Worm (Caenorhabditis elegans): ENCODE data around the gene dao-2.
A peak's percentile ranks its signal among the peaks of the same experiment; 100 is the strongest.

dao-2 gene

DNA sequence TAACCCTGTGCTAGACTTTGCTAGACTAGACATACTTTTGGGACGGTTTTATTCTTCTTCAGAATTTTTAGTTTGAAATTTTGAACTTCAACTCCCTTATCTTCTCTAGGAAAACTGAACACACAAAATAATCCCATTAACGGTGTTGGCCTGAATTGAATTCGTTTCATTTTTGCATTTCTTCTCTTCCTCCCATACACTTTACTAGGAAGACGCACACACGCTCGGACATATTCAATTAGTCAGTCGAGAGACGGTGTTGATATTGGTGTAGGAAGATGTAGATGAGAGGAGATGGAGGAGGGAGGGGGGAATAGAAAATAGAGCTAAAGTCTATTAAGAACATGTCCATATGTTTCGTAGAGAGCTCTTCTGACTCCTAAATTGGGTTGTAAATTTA is 11.9 kb downstream of the dao-2 start:
- TF ChIP-seq nfya-1 (tag; optimal IDR thresholded peaks at IDR 0.05; ENCODE audit: insufficient read depth) (no peak), ceh-16 (tag; optimal IDR thresholded peaks at IDR 0.05) (no peak), ama-1 (optimal IDR thresholded peaks at IDR 0.05) (no peak)

DNA sequence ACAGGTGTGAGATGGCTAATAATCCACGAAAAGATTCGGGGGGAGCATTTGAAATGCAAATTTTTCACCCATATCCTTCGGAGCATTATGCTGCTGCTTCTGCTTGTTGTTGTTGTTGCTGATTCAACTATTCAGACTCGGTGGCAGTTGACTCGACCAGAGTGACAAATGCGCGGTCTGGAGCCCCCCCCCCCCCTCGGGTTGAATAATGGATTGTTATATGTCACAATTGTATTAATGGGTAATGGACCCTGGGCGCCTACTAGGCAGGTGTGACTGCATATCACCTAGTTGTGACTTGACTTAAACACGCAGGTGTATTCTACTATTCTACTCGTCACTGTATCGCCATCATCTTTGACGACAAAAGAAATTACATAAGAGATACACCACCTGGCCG is 12.8 kb downstream of the dao-2 start:
- TF ChIP-seq eor-1 (tag; optimal IDR thresholded peaks at IDR 0.05) (no peak), lsy-12 (tag; optimal IDR thresholded peaks at IDR 0.05) (peak; percentile 25), zag-1 (tag; optimal IDR thresholded peaks at IDR 0.05) (no peak), hmg-11 (tag; optimal IDR thresholded peaks at IDR 0.05) (no peak), lin-15B (tag; optimal IDR thresholded peaks at IDR 0.05) (no peak), unc-62 (GFP tag; optimal IDR thresholded peaks at IDR 0.05) (no peak), lin-39 (tag; optimal IDR thresholded peaks at IDR 0.05) (peak; percentile 79), nhr-12 (tag; optimal IDR thresholded peaks at IDR 0.05) (no peak)

ce11 chrII:4577391-4577790 is 14.6 kb downstream of the dao-2 start:
- no peak for TF ChIP-seq nhr-28 (tag; optimal IDR thresholded peaks at IDR 0.05)
- TF ChIP-seq fkh-2 (tag; optimal IDR thresholded peaks at IDR 0.05), result no peak

- TF ChIP-seq unc-62 (GFP tag; optimal IDR thresholded peaks at IDR 0.05) (peak; percentile 58), nhr-11 (tag; optimal IDR thresholded peaks at IDR 0.05) (no peak)
These were observed 16.6 kb downstream of the dao-2 start for ce11 chrII:4579375-4579774.

- TF ChIP-seq pha-4 (tag; optimal IDR thresholded peaks at IDR 0.05), result peak; percentile 77
- TF ChIP-seq nhr-12 (tag; optimal IDR thresholded peaks at IDR 0.05), result no peak
These were observed 17.2 kb downstream of the dao-2 start for ce11 chrII:4579920-4580474.

DNA sequence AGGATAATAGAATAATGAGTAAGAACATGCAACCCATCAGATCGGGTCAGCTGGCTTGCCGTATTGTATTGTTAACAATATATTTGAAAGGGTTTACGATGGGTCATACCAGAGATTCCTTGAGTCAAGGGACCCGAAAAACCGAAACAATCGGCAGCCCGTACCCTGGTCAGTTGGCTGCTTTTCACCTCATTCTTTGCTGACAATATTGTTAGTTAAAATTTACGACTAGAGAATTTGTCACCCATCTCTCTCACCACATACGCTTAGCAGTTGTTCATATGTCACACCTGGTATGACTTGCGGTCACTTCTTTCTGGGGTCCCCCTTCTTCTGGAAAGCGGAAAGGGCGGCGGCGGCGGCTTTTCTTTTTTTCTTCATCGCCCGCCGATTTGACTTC is 18.3 kb downstream of the dao-2 start:
- no peak for TF ChIP-seq nhr-76 (tag; optimal IDR thresholded peaks at IDR 0.05)
- TF ChIP-seq lin-15B (tag; optimal IDR thresholded peaks at IDR 0.05), result no peak
- no peak for TF ChIP-seq fos-1 (tag; optimal IDR thresholded peaks at IDR 0.05)
- no peak for TF ChIP-seq zag-1 (tag; optimal IDR thresholded peaks at IDR 0.05)
- TF ChIP-seq lin-39 (tag; optimal IDR thresholded peaks at IDR 0.05), result no peak
- TF ChIP-seq daf-12 (tag; optimal IDR thresholded peaks at IDR 0.05), result no peak
- TF ChIP-seq nhr-12 (tag; optimal IDR thresholded peaks at IDR 0.05), result no peak
- no peak for TF ChIP-seq skn-1 (tag; optimal IDR thresholded peaks at IDR 0.05)
- no peak for TF ChIP-seq R02D3.7 (tag; optimal IDR thresholded peaks at IDR 0.05)
- no peak for TF ChIP-seq egl-5 (tag; optimal IDR thresholded peaks at IDR 0.05)
- no peak for TF ChIP-seq pha-4 (tag; optimal IDR thresholded peaks at IDR 0.05)
- TF ChIP-seq tbx-2 (tag; optimal IDR thresholded peaks at IDR 0.05), result no peak
- TF ChIP-seq mml-1 (tag; optimal IDR thresholded peaks at IDR 0.05), result no peak
- TF ChIP-seq nfya-1 (tag; optimal IDR thresholded peaks at IDR 0.05; ENCODE audit: insufficient read depth), result no peak
- no peak for TF ChIP-seq nhr-28 (tag; optimal IDR thresholded peaks at IDR 0.05)
- TF ChIP-seq ztf-11 (tag; optimal IDR thresholded peaks at IDR 0.05), result no peak
- no peak for TF ChIP-seq ama-1 (optimal IDR thresholded peaks at IDR 0.05)
- no peak for TF ChIP-seq eor-1 (tag; optimal IDR thresholded peaks at IDR 0.05)
- no peak for TF ChIP-seq hmg-11 (tag; optimal IDR thresholded peaks at IDR 0.05)

- TF ChIP-seq elt-1 (tag; optimal IDR thresholded peaks at IDR 0.05) (peak; percentile 83), elt-2 (tag; optimal IDR thresholded peaks at IDR 0.05) (no peak)
These were observed 20.6 kb downstream of the dao-2 start for ce11 chrII:4583203-4583912.

- TF ChIP-seq skn-1 (tag; optimal IDR thresholded peaks at IDR 0.05), result no peak
- no peak for TF ChIP-seq nhr-43 (tag; optimal IDR thresholded peaks at IDR 0.05; ENCODE audit: poor library complexity, severe bottlenecking)
- TF ChIP-seq fkh-10 (GFP tag; optimal IDR thresholded peaks at IDR 0.05), result no peak
- TF ChIP-seq R02D3.7 (tag; optimal IDR thresholded peaks at IDR 0.05), result no peak
- no peak for TF ChIP-seq fkh-2 (tag; optimal IDR thresholded peaks at IDR 0.05)
- TF ChIP-seq egl-5 (tag; optimal IDR thresholded peaks at IDR 0.05), result no peak
- no peak for TF ChIP-seq pqm-1 (tag; optimal IDR thresholded peaks at IDR 0.05)
- TF ChIP-seq lin-39 (tag; optimal IDR thresholded peaks at IDR 0.05), result no peak
- TF ChIP-seq ZK546.5 (tag; optimal IDR thresholded peaks at IDR 0.05), result no peak
- TF ChIP-seq lin-15B (tag; optimal IDR thresholded peaks at IDR 0.05), result no peak
- TF ChIP-seq snpc-4 (tag; optimal IDR thresholded peaks at IDR 0.05), result no peak
- no peak for TF ChIP-seq zag-1 (tag; optimal IDR thresholded peaks at IDR 0.05)
- TF ChIP-seq nhr-237 (tag; optimal IDR thresholded peaks at IDR 0.05), result no peak
- no peak for TF ChIP-seq nhr-12 (tag; optimal IDR thresholded peaks at IDR 0.05)
- TF ChIP-seq eor-1 (tag; optimal IDR thresholded peaks at IDR 0.05), result no peak
- no peak for TF ChIP-seq mml-1 (tag; optimal IDR thresholded peaks at IDR 0.05)
These were observed 21.6 kb downstream of the dao-2 start for ce11 chrII:4584313-4584712.
